Fruit fly (Drosophila melanogaster) whole organism, prepupa: ENCODE measurements around the gene Sfxn2.

Source experiments
- Blimp-1 ChIP-seq: fragments of 200-800 bp; sonication (Bioruptor generic); optimal IDR thresholded peaks from 3 replicates; lab custom pipeline; 2017; ENCODE audit warnings: missing biosample characterization, missing genetic modification characterization, mild to moderate bottlenecking, moderate library complexity, missing genetic modification reagents
- CG10631 ChIP-seq: fragments of 200-800 bp; sonication (Bioruptor generic); optimal IDR thresholded peaks from 2 replicates; lab custom pipeline; 2016; ENCODE audit warnings: missing biosample characterization, missing genetic modification characterization
- CG11294 ChIP-seq: fragments of 200-800 bp; sonication (Bioruptor generic); IDR thresholded peaks from 2 replicates; pipeline ENCODE4 v1.3.6; 2022; ENCODE audit warnings: missing biosample characterization, missing genetic modification characterization
- CG15336 ChIP-seq: fragments of 200-800 bp; sonication (Bioruptor generic); IDR thresholded peaks from 2 replicates; pipeline ENCODE4 v1.3.6; 2022; ENCODE audit warnings: missing biosample characterization, missing genetic modification characterization
- CG16779 ChIP-seq: fragments of 200-800 bp; sonication (Bioruptor generic); optimal IDR thresholded peaks from 3 replicates; lab custom pipeline; 2017; ENCODE audit warnings: missing biosample characterization, mild to moderate bottlenecking, missing genetic modification characterization
- CG3032 ChIP-seq: fragments of 200-800 bp; optimal IDR thresholded peaks from 2 replicates; lab custom pipeline; 2019; ENCODE audit warnings: missing biosample characterization, mild to moderate bottlenecking, missing genetic modification characterization, moderate library complexity
- CG34406 ChIP-seq: fragments of 200-800 bp; sonication (Bioruptor generic); optimal IDR thresholded peaks from 3 replicates; lab custom pipeline; 2016; ENCODE audit warnings: missing biosample characterization, missing genetic modification characterization
- CG3919 ChIP-seq: fragments of 200-800 bp; sonication (Bioruptor generic); optimal IDR thresholded peaks from 3 replicates; lab custom pipeline; 2016; ENCODE audit warnings: missing biosample characterization, missing genetic modification characterization
- CG4318 ChIP-seq: fragments of 200-800 bp; sonication (Bioruptor generic); optimal IDR thresholded peaks from 3 replicates; lab custom pipeline; 2017; ENCODE audit warnings: missing biosample characterization, mild to moderate bottlenecking, missing genetic modification characterization
- CG6163 ChIP-seq: fragments of 200-800 bp; sonication (Bioruptor generic); IDR thresholded peaks from 3 replicates; pipeline ENCODE4 v1.3.6; 2022; ENCODE audit warnings: missing biosample characterization, missing genetic modification characterization
- CG6276 ChIP-seq: fragments of 200-800 bp; sonication (Bioruptor generic); optimal IDR thresholded peaks from 2 replicates; lab custom pipeline; 2017; ENCODE audit warnings: missing biosample characterization, mild to moderate bottlenecking, missing genetic modification characterization
- CG6792 ChIP-seq: fragments of 200-800 bp; sonication (Bioruptor generic); optimal IDR thresholded peaks from 3 replicates; lab custom pipeline; 2016; ENCODE audit warnings: missing biosample characterization, missing genetic modification characterization
- CG6854 ChIP-seq: fragments of 200-800 bp; sonication (Bioruptor generic); optimal IDR thresholded peaks from 2 replicates; lab custom pipeline; 2017; ENCODE audit warnings: missing biosample characterization, mild to moderate bottlenecking, missing genetic modification characterization
- CG7368 ChIP-seq: fragments of 200-800 bp; sonication (Bioruptor generic); optimal IDR thresholded peaks from 3 replicates; lab custom pipeline; 2016; ENCODE audit warnings: missing biosample characterization, missing genetic modification characterization
- CG8319 ChIP-seq: fragments of 200-800 bp; sonication (Bioruptor generic); optimal IDR thresholded peaks from 3 replicates; lab custom pipeline; 2016; ENCODE audit warnings: missing biosample characterization, missing genetic modification characterization
- CG8632 ChIP-seq: fragments of 200-800 bp; sonication (Bioruptor generic); optimal IDR thresholded peaks from 3 replicates; lab custom pipeline; 2016; ENCODE audit warnings: missing biosample characterization, missing genetic modification characterization
- CG9139 ChIP-seq: fragments of 200-800 bp; sonication (Bioruptor generic); optimal IDR thresholded peaks from 3 replicates; lab custom pipeline; 2017; ENCODE audit warnings: missing biosample characterization, mild to moderate bottlenecking, missing genetic modification characterization
- Eip93F ChIP-seq: fragments of 200-800 bp; sonication (Bioruptor generic); optimal IDR thresholded peaks from 2 replicates; lab custom pipeline; 2016; ENCODE audit warnings: missing biosample characterization, mild to moderate bottlenecking, missing genetic modification characterization
- Ets96B ChIP-seq: fragments of 200-800 bp; optimal IDR thresholded peaks from 2 replicates; lab custom pipeline; 2019; ENCODE audit warnings: missing biosample characterization, mild to moderate bottlenecking, missing genetic modification characterization, moderate library complexity
- Gug ChIP-seq: fragments of 200-800 bp; sonication (Bioruptor generic); IDR thresholded peaks from 2 replicates; pipeline ENCODE4 v1.3.6; 2022; ENCODE audit warnings: missing biosample characterization, missing genetic modification characterization
- Hr38 ChIP-seq: sonication (Bioruptor generic); optimal IDR thresholded peaks from 2 replicates; lab custom pipeline; 2016; ENCODE audit warnings: missing biosample characterization, missing genetic modification characterization
- Hr39 ChIP-seq: fragments of 200-800 bp; sonication (Bioruptor generic); optimal IDR thresholded peaks from 2 replicates; lab custom pipeline; 2016; ENCODE audit warnings: missing biosample characterization, missing genetic modification characterization
- Lpt ChIP-seq: fragments of 200-800 bp; sonication (Bioruptor generic); optimal IDR thresholded peaks from 3 replicates; lab custom pipeline; 2016; ENCODE audit warnings: missing biosample characterization, missing genetic modification characterization
- OdsH ChIP-seq: fragments of 200-800 bp; sonication (Bioruptor generic); optimal IDR thresholded peaks from 3 replicates; lab custom pipeline; 2016; ENCODE audit warnings: missing biosample characterization, missing genetic modification characterization
- Smox ChIP-seq: fragments of 200-800 bp; sonication (Bioruptor generic); optimal IDR thresholded peaks from 3 replicates; lab custom pipeline; 2016; ENCODE audit warnings: missing biosample characterization, missing genetic modification characterization
- Sox14 ChIP-seq: fragments of 200-800 bp; sonication (Bioruptor generic); optimal IDR thresholded peaks from 3 replicates; lab custom pipeline; 2016; ENCODE audit warnings: missing biosample characterization, missing genetic modification characterization
- Sox15 ChIP-seq: fragments of 200-800 bp; sonication (Bioruptor generic); optimal IDR thresholded peaks from 3 replicates; lab custom pipeline; 2016; ENCODE audit warnings: missing biosample characterization, missing genetic modification characterization
- acj6 ChIP-seq: fragments of 200-800 bp; sonication (Bioruptor generic); optimal IDR thresholded peaks from 3 replicates; lab custom pipeline; 2016; ENCODE audit warnings: missing biosample characterization, missing genetic modification characterization
- dsx ChIP-seq: fragments of 200-800 bp; optimal IDR thresholded peaks from 3 replicates; lab custom pipeline; 2019; ENCODE audit warnings: missing biosample characterization, mild to moderate bottlenecking, missing genetic modification characterization, moderate library complexity; ENCODE audit not compliant: poor library complexity, severe bottlenecking
- eg ChIP-seq: fragments of 200-800 bp; sonication (Bioruptor generic); IDR thresholded peaks from 3 replicates; pipeline ENCODE4 v1.3.6; 2022; ENCODE audit warnings: missing biosample characterization, missing genetic modification characterization
- fd59A ChIP-seq: fragments of 200-800 bp; sonication (Bioruptor generic); optimal IDR thresholded peaks from 2 replicates; lab custom pipeline; 2017; ENCODE audit warnings: missing biosample characterization, mild to moderate bottlenecking, missing genetic modification characterization, missing genetic modification reagents
- fd85E ChIP-seq: fragments of 200-800 bp; sonication (Bioruptor generic); optimal IDR thresholded peaks from 3 replicates; lab custom pipeline; 2016; ENCODE audit warnings: missing biosample characterization, missing genetic modification characterization
- fkh ChIP-seq: fragments of 200-800 bp; sonication (Bioruptor generic); optimal IDR thresholded peaks from 3 replicates; lab custom pipeline; 2017; ENCODE audit warnings: missing biosample characterization, mild to moderate bottlenecking, missing genetic modification characterization, moderate library complexity
- lz ChIP-seq: fragments of 200-800 bp; sonication (Bioruptor generic); optimal IDR thresholded peaks from 3 replicates; lab custom pipeline; 2016; ENCODE audit warnings: missing biosample characterization, missing genetic modification characterization
- net ChIP-seq: fragments of 200-800 bp; sonication (Bioruptor generic); optimal IDR thresholded peaks from 3 replicates; lab custom pipeline; 2016; ENCODE audit warnings: missing biosample characterization, missing genetic modification characterization
- pdm3 ChIP-seq: fragments of 200-800 bp; sonication (Bioruptor generic); optimal IDR thresholded peaks from 3 replicates; lab custom pipeline; 2016; ENCODE audit warnings: missing biosample characterization, missing genetic modification characterization
- spab ChIP-seq: fragments of 200-800 bp; sonication (Bioruptor generic); optimal IDR thresholded peaks from 2 replicates; lab custom pipeline; 2017; ENCODE audit warnings: missing biosample characterization, mild to moderate bottlenecking, missing genetic modification characterization, missing genetic modification reagents
- ss ChIP-seq, 2 experiments: fragments of 200-800 bp; sonication (Bioruptor generic); optimal IDR thresholded peaks; 2 replicates in 1 of 2; 3 replicates in 1 of 2; lab custom pipeline; 2017 to 2018; ENCODE audit warnings: mild to moderate bottlenecking in 2 of 2, missing biosample characterization in 2 of 2, missing genetic modification characterization in 2 of 2, moderate library complexity in 1 of 2
- svp ChIP-seq: fragments of 200-800 bp; sonication (Bioruptor generic); peaks from one replicate; lab custom pipeline; 2016; ENCODE audit warnings: missing biosample characterization, missing genetic modification characterization
- topi ChIP-seq: fragments of 200-800 bp; sonication (Bioruptor generic); optimal IDR thresholded peaks from 3 replicates; lab custom pipeline; 2016; ENCODE audit warnings: missing biosample characterization, missing genetic modification characterization

The Sfxn2 gene

DNA sequence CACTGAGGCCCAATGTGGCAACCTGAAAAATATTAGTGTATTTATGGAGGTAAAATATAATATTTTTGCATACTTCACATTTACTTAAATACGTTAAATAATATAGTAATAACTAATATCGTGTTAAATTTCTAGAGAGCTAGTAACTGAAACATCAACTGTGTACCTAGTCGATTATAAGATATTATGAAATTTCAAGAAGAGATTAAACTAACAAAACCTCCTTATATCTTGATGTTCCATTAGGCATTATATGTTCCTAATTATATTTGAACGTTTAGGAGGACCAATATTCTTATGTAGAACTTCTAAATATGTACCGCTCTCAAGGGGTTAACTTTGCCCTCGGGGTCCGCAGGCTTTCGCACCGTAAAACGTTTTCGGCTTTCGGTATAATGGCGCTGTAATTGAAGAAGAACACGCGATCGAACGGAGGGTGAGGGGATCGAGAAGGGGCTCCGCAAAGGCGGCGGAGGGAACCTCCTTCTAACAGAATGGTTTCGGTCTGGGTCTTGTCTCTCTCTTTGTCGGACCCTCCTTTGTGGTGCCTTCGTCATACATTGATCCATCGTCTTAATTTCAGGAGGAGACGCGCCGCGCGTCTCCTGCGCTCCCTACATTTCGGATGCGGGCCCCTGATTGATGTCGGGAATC is 16.4 kb upstream of the Sfxn2 start (continued):
- TF ChIP-seq net, result peak; percentile 53
- peak; percentile 12 for TF ChIP-seq dsx
- peak; percentile 82 for TF ChIP-seq acj6 (GFP tag; lab: Kevin White, UChicago)
- no peak for TF ChIP-seq Lpt (GFP tag; lab: Kevin White, UChicago)
- no peak for TF ChIP-seq CG8319 (GFP tag; lab: Kevin White, UChicago)
- TF ChIP-seq topi (GFP tag; lab: Kevin White, UChicago), result peak; percentile 88
- peak; percentile 71 for TF ChIP-seq CG3919 (GFP tag; lab: Kevin White, UChicago)
- no peak for TF ChIP-seq eg
- TF ChIP-seq Smox (GFP tag; lab: Kevin White, UChicago), result peak; percentile 86
- TF ChIP-seq ss (GFP tag; optimal IDR thresholded peaks at IDR 0.05; lab: Kevin White, UChicago), result peak; percentile 66 to 98
- no peak for TF ChIP-seq fd85E (GFP tag; lab: Kevin White, UChicago)
- TF ChIP-seq CG7368 (GFP tag; lab: Kevin White, UChicago), result peak; percentile 33
- no peak for TF ChIP-seq CG6276 (GFP tag; lab: Kevin White, UChicago)
- TF ChIP-seq Sox14 (GFP tag; lab: Kevin White, UChicago), result peak; percentile 42
- 0 out of 2 replicates have a peak, but pooled peaks have one; percentile 30 for TF ChIP-seq CG15336 (GFP tag; lab: Robert Waterston, UW)
- TF ChIP-seq fd59A (GFP tag; lab: Kevin White, UChicago), result peak; percentile 33
- peak; percentile 38 for TF ChIP-seq CG9139
- TF ChIP-seq CG4318 (GFP tag; lab: Kevin White, UChicago), result no peak
- TF ChIP-seq CG8632 (GFP tag; lab: Kevin White, UChicago), result peak; percentile 75
- TF ChIP-seq fkh, result no peak
- peak; percentile 93 for TF ChIP-seq svp (GFP tag; lab: Kevin White, UChicago)
- no peak for TF ChIP-seq Hr38 (GFP tag; lab: Kevin White, UChicago)
- peak; percentile 63 for TF ChIP-seq Ets96B (tag; lab: Kevin White, UChicago)
- TF ChIP-seq pdm3 (GFP tag; lab: Kevin White, UChicago), result peak; percentile 59
- no peak for TF ChIP-seq CG6163 (GFP tag; lab: Robert Waterston, UW)
- TF ChIP-seq CG34406 (GFP tag; lab: Kevin White, UChicago), result peak; percentile 75
- peak; percentile 82 for TF ChIP-seq CG6792 (GFP tag; lab: Kevin White, UChicago)
- TF ChIP-seq CG10631 (GFP tag; lab: Kevin White, UChicago), result peak; percentile 68
- peak; percentile 74 for TF ChIP-seq Blimp-1
- TF ChIP-seq lz, result peak; percentile 86
- TF ChIP-seq Gug (GFP tag; lab: Robert Waterston, UW), result no peak
- TF ChIP-seq CG3032, result peak; percentile 58
- peak; percentile 74 for TF ChIP-seq Eip93F
- peak; percentile 59 for TF ChIP-seq CG6854

DNA sequence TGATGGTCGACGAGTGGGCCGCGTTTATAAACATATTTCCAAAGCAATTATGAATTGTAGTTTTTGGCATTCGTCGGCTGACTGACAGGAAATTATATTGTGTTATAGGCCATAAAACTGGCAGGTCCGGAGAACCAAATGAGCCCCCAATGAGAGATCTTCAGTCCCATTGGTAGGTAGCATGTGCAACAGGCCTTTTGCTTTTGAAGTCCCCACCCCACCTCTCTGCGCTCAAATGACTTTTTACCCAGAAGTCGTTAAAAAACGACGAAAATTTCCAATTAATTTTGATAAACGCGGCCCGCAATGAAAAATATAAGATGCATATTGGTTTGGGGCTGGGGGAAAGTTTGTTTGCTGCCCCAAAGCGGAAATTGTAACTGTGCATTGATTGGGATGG is 14.7 kb upstream of the Sfxn2 start:
- no peak for TF ChIP-seq spab
- TF ChIP-seq CG16779 (tag; lab: Kevin White, UChicago), result no peak
- TF ChIP-seq CG3032, result no peak
- TF ChIP-seq OdsH, result no peak
- TF ChIP-seq Sox15 (GFP tag; lab: Kevin White, UChicago), result no peak
- TF ChIP-seq CG11294 (GFP tag; lab: Robert Waterston, UW), result no peak
- no peak for TF ChIP-seq Hr38 (GFP tag; lab: Kevin White, UChicago)
- TF ChIP-seq, all 60 proteins: peak for 0

DNA sequence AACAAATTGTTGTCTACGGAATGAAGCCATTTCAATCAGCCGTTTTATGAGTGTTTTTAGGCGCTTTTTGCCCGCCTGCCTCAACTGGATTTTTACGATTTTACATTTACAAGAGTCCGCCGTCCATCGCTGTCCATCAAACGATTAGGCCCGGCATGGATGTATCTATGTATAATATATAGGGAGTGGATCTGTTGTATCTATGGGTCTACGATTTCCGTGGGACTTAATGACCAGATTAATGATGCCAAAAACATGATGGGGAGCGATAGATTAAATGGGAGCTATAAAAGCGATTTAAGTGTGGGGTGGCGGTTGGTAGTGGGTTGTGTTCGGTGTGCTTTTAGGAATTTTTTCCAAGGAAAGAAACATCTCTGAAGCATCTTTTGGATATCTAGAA is 14.2 kb upstream of the Sfxn2 start:
- no peak for TF ChIP-seq Hr39 (GFP tag; lab: Kevin White, UChicago)
- TF ChIP-seq CG8632 (GFP tag; lab: Kevin White, UChicago), result no peak
- TF ChIP-seq Ets96B (tag; lab: Kevin White, UChicago), result no peak
- TF ChIP-seq, all 60 proteins: peak for 0
